Worm (Caenorhabditis elegans): ENCODE results near the gene lin-14.

DNA sequence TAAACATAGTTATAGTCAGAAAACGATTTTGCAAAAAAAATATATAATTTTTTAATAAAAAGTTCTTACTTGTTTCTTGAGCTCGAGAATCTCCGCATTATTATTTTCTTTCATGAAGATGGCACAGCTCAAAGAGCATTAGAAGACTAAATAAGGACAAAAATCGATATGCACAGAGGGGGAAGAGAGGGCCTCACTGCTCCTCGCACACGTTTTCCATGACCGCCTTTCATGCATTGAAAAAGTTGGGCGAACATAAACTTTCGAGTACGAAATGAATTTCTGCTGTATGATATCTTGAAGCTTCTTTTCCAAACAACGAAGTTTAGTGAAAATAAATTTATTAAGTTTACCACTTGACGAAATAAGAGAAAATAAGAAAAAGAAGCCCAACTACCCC lies 45.9 kb downstream of the lin-14 start, which contains the start of gene ccdc-149:
- no peak for TF ChIP-seq vab-7 (GFP tag; IDR thresholded peaks at IDR 0.05)
- TF ChIP-seq nhr-237 (tag; optimal IDR thresholded peaks at IDR 0.05): no peak
- TF ChIP-seq ceh-82 (tag; optimal IDR thresholded peaks at IDR 0.05): no peak

Data from whole organism, L4 larva.